Worm (Caenorhabditis elegans) whole organism, L2 larva: ENCODE results near the gene str-67.

Experiments
- C34F6.9 ChIP-seq: fragments of 150-350 bp; optimal IDR thresholded peaks from 2 replicates; lab custom pipeline; 2014; ENCODE audit warnings: missing biosample characterization, missing genetic modification characterization
- F13H6.1 ChIP-seq: sonication (generic microtip); optimal IDR thresholded peaks from 2 replicates; lab custom pipeline; 2016; ENCODE audit warnings: missing genetic modification characterization, missing compliant biosample characterization
- Y55F3AM.14 ChIP-seq: fragments of 200-800 bp; sonication (Bioruptor generic); optimal IDR thresholded peaks from 2 replicates; lab custom pipeline; 2018; ENCODE audit warnings: mild to moderate bottlenecking, missing genetic modification characterization, missing compliant biosample characterization
- ZK546.5 ChIP-seq: sonication (generic microtip); optimal IDR thresholded peaks from 2 replicates; lab custom pipeline; 2017; ENCODE audit warnings: missing biosample characterization, missing genetic modification characterization
- alr-1 ChIP-seq: fragments of 150-350 bp; optimal IDR thresholded peaks from 2 replicates; lab custom pipeline; 2014; ENCODE audit warnings: missing biosample characterization, missing genetic modification characterization
- aly-2 ChIP-seq: fragments of 150-350 bp; optimal IDR thresholded peaks from 2 replicates; lab custom pipeline; 2014; ENCODE audit warnings: missing biosample characterization, missing genetic modification characterization
- ama-1 ChIP-seq: fragments of 150-350 bp; optimal IDR thresholded peaks from 2 replicates; lab custom pipeline; 2018; ENCODE audit warnings: inconsistent platforms
- ceh-16 ChIP-seq: fragments of 150-350 bp; optimal IDR thresholded peaks from 2 replicates; lab custom pipeline; 2014; ENCODE audit warnings: missing biosample characterization, missing genetic modification characterization
- crh-2 ChIP-seq: sonication (generic microtip); optimal IDR thresholded peaks from 2 replicates; lab custom pipeline; 2017; ENCODE audit warnings: missing biosample characterization, missing genetic modification characterization
- dmd-4 ChIP-seq: sonication (generic microtip); optimal IDR thresholded peaks from 2 replicates; lab custom pipeline; 2017; ENCODE audit warnings: missing biosample characterization, missing genetic modification characterization
- elt-3 ChIP-seq: sonication (generic microtip); optimal IDR thresholded peaks from 2 replicates; lab custom pipeline; 2017; ENCODE audit warnings: missing biosample characterization, missing genetic modification characterization
- fos-1 ChIP-seq: fragments of 150-350 bp; optimal IDR thresholded peaks from 2 replicates; lab custom pipeline; 2014; ENCODE audit warnings: missing biosample characterization, missing genetic modification characterization
- gmeb-1 ChIP-seq: fragments of 150-350 bp; optimal IDR thresholded peaks from 2 replicates; lab custom pipeline; 2014; ENCODE audit warnings: missing biosample characterization, missing genetic modification characterization
- lin-11 ChIP-seq: fragments of 150-350 bp; sonication (generic microtip); optimal IDR thresholded peaks from 2 replicates; lab custom pipeline; 2014; ENCODE audit warnings: missing biosample characterization, missing genetic modification characterization, inconsistent platforms, mixed read lengths
- lin-13 ChIP-seq: fragments of 150-350 bp; optimal IDR thresholded peaks from 2 replicates; lab custom pipeline; 2014; ENCODE audit warnings: missing biosample characterization, missing genetic modification reagents, missing genetic modification characterization
- lsy-2 ChIP-seq, 2 experiments: fragments of 150-350 bp in 1 of 2; sonication (generic microtip) in 1 of 2; optimal IDR thresholded peaks; 2 replicates each; lab custom pipeline; 2014 to 2017; ENCODE audit warnings: missing biosample characterization in 2 of 2, missing genetic modification characterization in 2 of 2
- mab-5 ChIP-seq: fragments of 150-350 bp; optimal IDR thresholded peaks from 2 replicates; lab custom pipeline; 2014; ENCODE audit warnings: missing biosample characterization, missing genetic modification characterization
- mbf-1 ChIP-seq: sonication (generic microtip); optimal IDR thresholded peaks from 2 replicates; lab custom pipeline; 2017; ENCODE audit warnings: missing biosample characterization, missing genetic modification characterization
- mdl-1 ChIP-seq, 2 experiments: fragments of 150-350 bp in 1 of 2; sonication (generic microtip) in 1 of 2; optimal IDR thresholded peaks; 2 replicates each; lab custom pipeline; 2017; ENCODE audit warnings: missing biosample characterization in 2 of 2, missing genetic modification characterization in 2 of 2
- nhr-10 ChIP-seq: sonication (generic microtip); optimal IDR thresholded peaks from 2 replicates; lab custom pipeline; 2017; ENCODE audit warnings: missing biosample characterization, missing genetic modification characterization
- nhr-11 ChIP-seq: fragments of 150-350 bp; optimal IDR thresholded peaks from 2 replicates; lab custom pipeline; 2014; ENCODE audit warnings: missing biosample characterization, missing genetic modification characterization
- nhr-12 ChIP-seq: fragments of 150-350 bp; optimal IDR thresholded peaks from 2 replicates; lab custom pipeline; 2014; ENCODE audit warnings: missing biosample characterization, missing genetic modification characterization
- nhr-129 ChIP-seq: fragments of 150-350 bp; optimal IDR thresholded peaks from 2 replicates; lab custom pipeline; 2014; ENCODE audit warnings: missing biosample characterization, missing genetic modification characterization
- nhr-237 ChIP-seq: fragments of 150-350 bp; optimal IDR thresholded peaks from 2 replicates; lab custom pipeline; 2014; ENCODE audit warnings: missing biosample characterization, missing genetic modification characterization
- nhr-25 ChIP-seq: fragments of 150-350 bp; sonication (generic microtip); optimal IDR thresholded peaks from 3 replicates; lab custom pipeline; 2014; ENCODE audit warnings: missing biosample characterization, missing genetic modification characterization
- nhr-77 ChIP-seq: fragments of 150-350 bp; optimal IDR thresholded peaks from 2 replicates; lab custom pipeline; 2014; ENCODE audit warnings: missing biosample characterization, missing genetic modification characterization
- peb-1 ChIP-seq: fragments of 150-350 bp; optimal IDR thresholded peaks from 2 replicates; lab custom pipeline; 2014; ENCODE audit warnings: missing biosample characterization, missing genetic modification characterization
- sem-4 ChIP-seq: fragments of 150-350 bp; optimal IDR thresholded peaks from 2 replicates; lab custom pipeline; 2014; ENCODE audit warnings: missing biosample characterization, missing genetic modification reagents, missing genetic modification characterization
- sma-3 ChIP-seq: sonication (generic microtip); optimal IDR thresholded peaks from 2 replicates; lab custom pipeline; 2016; ENCODE audit warnings: missing genetic modification reagents, missing genetic modification characterization, missing compliant biosample characterization
- sma-9 ChIP-seq, 2 experiments: fragments of 150-350 bp in 1 of 2; sonication (generic microtip) in 1 of 2; optimal IDR thresholded peaks; 2 replicates each; lab custom pipeline; 2014 to 2016; ENCODE audit warnings: missing genetic modification characterization in 2 of 2, mild to moderate bottlenecking in 1 of 2, missing biosample characterization in 1 of 2, missing compliant biosample characterization in 1 of 2, missing genetic modification reagents in 1 of 2, moderate library complexity in 1 of 2
- snpc-4 ChIP-seq: fragments of 150-350 bp; optimal IDR thresholded peaks from 2 replicates; lab custom pipeline; 2014; ENCODE audit warnings: missing biosample characterization, missing genetic modification characterization
- unc-39 ChIP-seq: fragments of 150-350 bp; optimal IDR thresholded peaks from 2 replicates; lab custom pipeline; 2014; ENCODE audit warnings: missing biosample characterization, missing genetic modification characterization
- unc-62 ChIP-seq: fragments of 150-350 bp; optimal IDR thresholded peaks from 2 replicates; lab custom pipeline; 2014; ENCODE audit warnings: missing biosample characterization, missing genetic modification reagents, missing genetic modification characterization
- zag-1 ChIP-seq: fragments of 150-350 bp; optimal IDR thresholded peaks from 2 replicates; lab custom pipeline; 2014; ENCODE audit warnings: missing biosample characterization, missing genetic modification characterization
- ztf-11 ChIP-seq: sonication (generic microtip); optimal IDR thresholded peaks from 2 replicates; lab custom pipeline; 2017; ENCODE audit warnings: missing biosample characterization, missing genetic modification characterization
- ztf-4 ChIP-seq: fragments of 150-350 bp; optimal IDR thresholded peaks from 2 replicates; lab custom pipeline; 2014; ENCODE audit warnings: missing biosample characterization, missing genetic modification characterization

The str-67 gene

DNA sequence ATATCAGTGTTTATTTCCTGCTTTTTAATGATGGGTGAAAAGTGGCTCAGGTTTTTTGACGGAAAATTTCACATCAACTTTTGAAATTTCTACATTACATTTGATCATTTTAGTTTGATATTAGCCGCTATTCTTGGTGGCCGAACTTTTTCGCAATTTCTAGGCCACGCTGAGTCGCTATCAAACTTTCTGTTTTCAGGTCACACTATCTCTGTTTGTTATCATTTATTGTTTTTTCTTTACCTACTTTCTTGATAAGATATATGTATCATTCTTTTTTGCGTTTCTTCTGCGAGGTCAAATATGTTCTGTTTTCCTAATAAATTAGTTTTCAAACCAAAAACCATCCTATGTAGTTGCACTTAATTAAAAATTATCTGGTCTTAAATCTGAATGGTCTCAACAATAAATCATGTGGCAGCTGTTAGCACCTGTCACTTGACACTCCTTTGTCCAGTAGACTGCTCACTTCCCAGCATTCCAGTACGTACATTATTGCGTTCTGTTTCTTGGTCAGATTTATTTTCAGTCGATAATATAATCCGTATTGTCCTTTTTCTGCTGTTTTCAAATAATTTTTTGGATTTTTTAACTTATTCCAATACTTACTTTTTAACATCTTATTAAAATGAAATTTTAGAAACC is 4.0 kb downstream of the str-67 start:
- TF ChIP-seq gmeb-1 (tag; lab: Kevin White, UChicago) = peak; percentile 38
- peak; percentile 21 for TF ChIP-seq F13H6.1 (tag; lab: Kevin White, UChicago)
- peak; percentile 73 for TF ChIP-seq mab-5 (tag; lab: Kevin White, UChicago)
- TF ChIP-seq fos-1 (tag; lab: Kevin White, UChicago) = peak; percentile 78
- no peak for TF ChIP-seq sem-4 (tag; lab: Kevin White, UChicago)
- TF ChIP-seq zag-1 (tag; lab: Kevin White, UChicago) = no peak
- TF ChIP-seq Y55F3AM.14 (GFP tag; lab: Kevin White, UChicago) = no peak
- no peak for TF ChIP-seq ztf-4 (tag; lab: Kevin White, UChicago)
- no peak for TF ChIP-seq ama-1 (lab: Kevin White, UChicago)
- peak; percentile 8 for TF ChIP-seq sma-9 (GFP tag; optimal IDR thresholded peaks at IDR 0.05; lab: Kevin White, UChicago)
- no peak for TF ChIP-seq sma-9 (tag; optimal IDR thresholded peaks at IDR 0.05; lab: Kevin White, UChicago)
- TF ChIP-seq unc-39 = no peak

DNA sequence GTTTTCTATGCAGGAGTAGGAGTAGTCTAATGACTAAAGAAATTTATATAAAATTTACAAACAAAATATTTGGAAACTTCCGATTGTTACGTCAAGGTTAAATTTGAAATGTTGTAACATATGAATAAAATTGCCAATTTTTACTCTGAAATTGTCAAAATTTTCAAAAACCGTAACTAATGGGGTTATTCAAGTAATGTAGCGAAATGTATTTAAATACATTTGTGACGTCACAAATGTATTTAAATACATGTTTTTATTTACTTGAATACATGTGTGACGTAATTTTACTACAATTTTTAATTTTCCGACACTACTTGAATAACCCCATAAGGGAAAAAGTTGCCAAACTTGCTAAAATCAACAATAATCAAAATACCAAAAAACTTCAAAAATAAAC is 11.0 kb downstream of the str-67 start:
- TF ChIP-seq lsy-2 (tag; optimal IDR thresholded peaks at IDR 0.05; lab: Kevin White, UChicago) (no peak), ZK546.5 (tag; lab: Kevin White, UChicago) (no peak), nhr-237 (no peak), unc-39 (no peak), peb-1 (no peak), nhr-10 (tag; lab: Kevin White, UChicago) (no peak), unc-62 (GFP tag; lab: Kevin White, UChicago) (no peak), mdl-1 (tag; optimal IDR thresholded peaks at IDR 0.05; lab: Kevin White, UChicago) (no peak), nhr-12 (tag; lab: Kevin White, UChicago) (no peak), ztf-4 (tag; lab: Kevin White, UChicago) (no peak), nhr-129 (tag; lab: Kevin White, UChicago) (no peak), lin-11 (tag; lab: Kevin White, UChicago) (no peak), F13H6.1 (tag; lab: Kevin White, UChicago) (no peak), nhr-25 (tag; lab: Kevin White, UChicago) (no peak), mbf-1 (tag; lab: Kevin White, UChicago) (no peak), lin-13 (no peak)

DNA sequence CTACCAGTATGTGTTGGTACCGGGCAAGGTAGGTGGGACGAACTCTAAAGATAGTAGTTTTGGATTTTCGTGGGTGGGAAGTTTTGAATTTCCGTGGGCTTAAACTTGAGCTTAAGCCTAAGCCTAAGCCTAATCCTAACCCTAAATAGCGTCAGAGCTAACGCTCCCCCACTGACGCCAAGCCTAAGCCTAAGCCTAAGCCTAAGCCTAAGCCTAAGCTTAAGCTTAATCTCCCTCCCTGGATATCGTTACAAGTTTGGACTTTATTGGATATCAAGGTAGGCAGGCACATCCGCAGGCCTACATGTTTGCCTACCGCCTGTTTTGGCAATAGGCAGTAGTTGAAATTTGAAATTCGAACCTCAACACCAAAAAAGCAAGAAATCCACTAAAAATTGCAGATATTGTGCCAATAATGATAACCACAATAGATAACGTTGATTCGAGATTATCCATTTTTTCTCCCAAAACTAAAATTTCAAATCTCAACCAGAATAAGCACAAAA is 11.8 kb downstream of the str-67 start, which contains the start of gene K10C9.4:
K10C9.4 (minus strand) TSS at position 456 of the 506 bp plus-strand sequence.
- TF ChIP-seq aly-2 (tag; lab: Kevin White, UChicago) (no peak), Y55F3AM.14 (GFP tag; lab: Kevin White, UChicago) (no peak), mbf-1 (tag; lab: Kevin White, UChicago) (no peak), dmd-4 (no peak), lin-11 (tag; lab: Kevin White, UChicago) (no peak), C34F6.9 (tag; lab: Kevin White, UChicago) (no peak), fos-1 (tag; lab: Kevin White, UChicago) (no peak), nhr-11 (tag; lab: Kevin White, UChicago) (no peak), ztf-4 (tag; lab: Kevin White, UChicago) (no peak), sem-4 (tag; lab: Kevin White, UChicago) (no peak), snpc-4 (tag; lab: Kevin White, UChicago) (no peak)

DNA sequence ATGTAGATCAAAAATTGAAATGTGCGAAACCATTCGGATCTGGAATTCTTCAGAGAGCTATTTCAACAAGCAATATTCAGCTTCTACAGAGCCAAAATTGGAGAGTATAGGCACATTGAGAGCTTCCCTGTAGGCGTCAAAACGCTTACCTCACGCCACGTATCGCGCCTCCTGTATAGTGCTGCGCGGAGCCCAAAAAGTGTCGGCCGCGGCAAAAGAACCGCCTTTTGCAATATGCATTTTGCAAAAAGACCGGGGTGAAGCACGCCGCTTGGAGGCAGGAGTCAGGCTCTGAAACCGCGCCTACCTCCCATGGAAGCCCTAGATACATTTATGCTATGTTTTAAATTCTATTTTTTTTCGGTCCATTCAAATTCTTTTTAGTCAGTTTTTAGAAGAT is 12.7 kb downstream of the str-67 start:
- TF ChIP-seq unc-39 = no peak
- no peak for TF ChIP-seq peb-1
- TF ChIP-seq crh-2 (tag; lab: Kevin White, UChicago) = no peak
- TF ChIP-seq sma-3 (GFP tag; lab: Kevin White, UChicago) = no peak
- no peak for TF ChIP-seq sem-4 (tag; lab: Kevin White, UChicago)
- no peak for TF ChIP-seq Y55F3AM.14 (GFP tag; lab: Kevin White, UChicago)
- TF ChIP-seq ztf-11 (tag; lab: Kevin White, UChicago) = no peak
- no peak for TF ChIP-seq alr-1 (tag; lab: Kevin White, UChicago)
- TF ChIP-seq lin-13 = no peak
- TF ChIP-seq nhr-11 (tag; lab: Kevin White, UChicago) = no peak
- TF ChIP-seq nhr-77 (tag; lab: Kevin White, UChicago) = no peak
- TF ChIP-seq elt-3 = no peak
- no peak for TF ChIP-seq ceh-16 (tag; lab: Kevin White, UChicago)
- no peak for TF ChIP-seq nhr-10 (tag; lab: Kevin White, UChicago)
- no peak for TF ChIP-seq mbf-1 (tag; lab: Kevin White, UChicago)
- no peak for TF ChIP-seq sma-9 (GFP tag; optimal IDR thresholded peaks at IDR 0.05; lab: Kevin White, UChicago)
- no peak for TF ChIP-seq sma-9 (tag; optimal IDR thresholded peaks at IDR 0.05; lab: Kevin White, UChicago)
- TF ChIP-seq nhr-237 = no peak
- TF ChIP-seq, all 48 proteins: peak for 0
